Worm (Caenorhabditis elegans): ENCODE results near the gene gly-3.

- TF ChIP-seq him-1 (tag; optimal IDR thresholded peaks at IDR 0.05) (no peak), dao-5 (tag; optimal IDR thresholded peaks at IDR 0.05) (no peak), W03F9.2 (tag; optimal IDR thresholded peaks at IDR 0.05) (no peak)
These were observed 8.4 kb upstream of the gly-3 start for ce11 chrIII:7925968-7926367.
